Worm (Caenorhabditis elegans): ENCODE results near the gene smex-1.
A peak's percentile ranks its signal among the peaks of the same experiment; 100 is the strongest.

The smex-1 gene

ce11 chrV:8247311-8248105 lies 48.3 kb downstream of the smex-1 start:
- TF ChIP-seq W03F9.2 (tag; optimal IDR thresholded peaks at IDR 0.05): peak; percentile 47
- TF ChIP-seq dao-5 (tag; optimal IDR thresholded peaks at IDR 0.05): no peak

ce11 chrV:8245457-8245856 lies 50.3 kb downstream of the smex-1 start, which contains the start of gene C16D9.5:
C16D9.5 (minus strand) TSS chrV:8245557.
- TF ChIP-seq him-1 (tag; optimal IDR thresholded peaks at IDR 0.05) (no peak), dao-5 (tag; optimal IDR thresholded peaks at IDR 0.05) (no peak), W03F9.2 (tag; optimal IDR thresholded peaks at IDR 0.05) (no peak)
